Fruit fly (Drosophila melanogaster) whole organism, larva: ENCODE data around the gene Hipk.
A peak's percentile ranks its signal among the peaks of the same experiment; 100 is the strongest.

ENCODE experiments used
- noc ChIP-seq: fragments of 200-800 bp; sonication (Bioruptor generic); optimal IDR thresholded peaks from 3 replicates; lab custom pipeline; 2019; ENCODE audit warnings: missing biosample characterization, mild to moderate bottlenecking, missing genetic modification characterization, moderate library complexity

Gene Hipk

DNA sequence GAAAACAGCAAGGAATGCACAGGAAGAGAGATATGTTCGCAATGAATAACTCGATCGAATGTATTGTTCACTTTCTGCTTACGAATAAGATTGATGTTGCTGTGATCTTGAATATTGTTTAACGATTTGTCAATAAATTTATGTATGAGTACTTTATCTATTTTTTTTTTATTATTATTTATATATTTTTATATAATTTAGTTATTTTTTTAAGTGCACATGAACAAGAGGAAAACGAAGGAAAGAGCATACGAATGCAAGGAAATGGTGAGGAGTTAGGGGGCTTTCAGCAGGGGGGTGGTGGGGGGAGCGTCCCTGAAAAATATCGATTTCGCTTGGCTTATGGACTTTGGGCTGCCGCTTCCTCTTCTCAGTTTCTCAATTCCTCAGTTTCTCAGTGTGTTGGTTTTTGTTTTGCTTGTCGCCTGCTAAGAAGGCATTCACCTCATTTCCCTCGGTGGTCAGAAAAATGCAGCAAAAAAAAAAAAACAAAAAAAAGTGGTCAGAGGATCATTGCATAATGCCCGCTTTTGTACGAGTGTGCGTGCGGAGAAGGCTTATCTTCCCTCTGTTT is 11.5 kb upstream of the Hipk start:
- no peak for TF ChIP-seq noc (tag; lab: Kevin White, UChicago)

DNA sequence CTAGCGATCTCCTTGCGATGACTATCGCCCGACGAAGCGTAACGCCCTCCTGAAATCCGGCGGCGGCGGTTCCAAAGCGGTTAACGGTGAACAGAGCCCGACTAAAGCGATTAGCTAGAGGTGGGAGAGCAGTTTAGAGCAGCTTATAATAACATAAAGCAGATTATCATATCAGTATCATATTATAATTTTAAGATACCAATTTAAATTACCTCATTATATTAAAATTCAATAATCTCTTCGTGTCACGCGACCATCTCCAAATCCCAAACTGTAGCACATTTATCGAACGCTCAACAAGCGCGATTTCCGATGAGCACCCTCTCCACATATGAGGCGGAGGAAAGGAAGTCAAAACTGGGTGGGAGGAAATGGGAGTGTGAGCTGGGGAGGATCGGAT is 9.1 kb upstream of the Hipk start:
- no peak for TF ChIP-seq noc (tag; lab: Kevin White, UChicago)

DNA sequence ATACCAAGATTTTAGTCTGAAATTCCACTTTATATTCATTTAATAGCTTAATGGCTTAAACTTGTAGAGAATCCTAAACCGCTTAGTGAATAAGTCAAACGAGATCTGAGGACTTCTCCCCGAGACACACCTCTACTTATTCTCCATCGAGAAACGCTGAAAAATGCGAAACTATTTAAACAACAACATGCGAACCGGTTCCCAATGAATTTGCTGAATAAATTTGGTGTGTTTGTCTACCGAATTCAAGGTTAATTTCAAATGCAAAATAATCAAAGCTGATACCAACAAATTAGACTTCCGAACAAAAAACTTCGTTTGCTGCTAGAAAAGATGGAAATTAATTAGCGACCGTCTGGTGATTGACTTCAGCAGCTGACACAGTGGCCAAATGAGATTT is 6.8 kb upstream of the Hipk start:
- TF ChIP-seq noc (tag; lab: Kevin White, UChicago), result no peak

DNA sequence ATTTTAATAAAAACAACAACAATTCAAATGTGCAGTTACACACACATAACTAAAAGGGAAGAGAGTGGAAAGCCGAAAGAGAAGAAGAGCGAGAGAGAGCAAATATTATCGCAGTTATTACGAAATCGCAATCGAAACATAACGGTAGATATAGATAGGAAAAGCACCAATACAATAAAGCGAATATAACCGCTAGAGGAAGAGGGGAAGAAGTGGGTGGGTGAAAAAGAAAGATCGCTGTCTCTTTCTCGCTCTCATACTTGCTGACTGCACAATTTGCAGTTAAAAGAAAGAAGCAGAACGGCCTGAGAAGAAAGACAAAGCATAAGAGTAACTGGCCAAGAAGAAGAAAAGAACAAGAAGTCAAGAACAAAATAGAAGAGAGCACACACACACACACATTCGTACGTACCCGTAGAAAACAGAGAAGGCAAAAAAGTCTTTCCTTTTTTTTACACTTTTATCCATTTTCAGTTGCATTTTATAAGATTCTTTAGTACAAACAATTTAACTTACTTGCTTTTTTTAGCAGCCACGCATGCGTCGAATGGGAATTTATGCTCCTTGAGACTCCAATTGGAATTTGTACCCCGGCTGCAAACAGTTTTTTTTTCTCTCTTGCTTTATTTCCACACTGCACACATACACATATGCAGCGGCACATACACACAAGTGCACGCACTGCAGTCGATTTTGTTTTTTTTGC is 3.3 kb upstream of the Hipk start:
- TF ChIP-seq noc (tag; lab: Kevin White, UChicago), result no peak

DNA sequence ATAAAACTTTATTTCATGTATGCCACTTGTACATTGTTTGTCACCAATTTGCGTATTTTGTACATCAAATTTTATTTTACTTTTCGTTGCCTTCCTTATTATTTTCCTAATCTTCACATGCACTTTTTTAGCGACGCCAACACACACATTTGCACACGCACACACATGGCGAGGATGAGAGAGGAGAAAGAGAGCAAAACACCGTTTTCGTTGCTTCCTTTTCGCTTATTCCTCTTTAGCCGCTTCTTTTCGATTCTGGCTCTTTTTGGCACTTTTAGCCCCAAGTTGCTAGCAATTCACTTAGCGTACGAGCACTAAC is 2.8 kb upstream of the Hipk start:
- TF ChIP-seq noc (tag; lab: Kevin White, UChicago), result no peak

DNA sequence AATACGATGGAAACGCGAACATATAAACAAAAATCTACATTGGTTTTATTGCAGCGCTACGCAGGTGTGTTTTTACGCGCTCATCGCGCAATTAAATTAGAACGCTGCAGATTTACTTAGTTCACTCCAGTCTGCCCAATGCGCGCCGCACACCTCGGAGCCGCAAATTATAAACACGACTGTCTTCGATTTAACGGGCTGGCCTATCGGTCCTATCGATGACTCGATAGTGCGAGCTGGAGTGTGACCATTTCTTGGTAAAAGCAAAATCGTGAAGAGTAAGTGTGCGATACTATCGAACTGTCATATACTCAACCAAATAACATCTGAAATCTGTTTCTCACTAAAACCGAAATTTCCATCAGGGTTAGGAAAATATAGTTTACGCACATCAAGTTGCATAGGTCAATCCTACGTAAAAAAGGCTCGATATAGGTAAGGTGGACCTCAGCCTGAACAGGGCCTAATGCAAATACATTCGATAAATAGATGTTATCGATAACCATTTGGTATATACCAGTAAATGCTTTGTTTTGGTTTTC is 2.4 kb upstream of the Hipk start, which contains the start of the genes klar and BORCS6:
Gene klar, minus strand, starts transcription at position 183 of the 542 bp plus-strand sequence.
Gene BORCS6, plus strand, starts transcription at position 420 of the 542 bp plus-strand sequence.
- peak; percentile 26 for TF ChIP-seq noc (tag; lab: Kevin White, UChicago)

DNA sequence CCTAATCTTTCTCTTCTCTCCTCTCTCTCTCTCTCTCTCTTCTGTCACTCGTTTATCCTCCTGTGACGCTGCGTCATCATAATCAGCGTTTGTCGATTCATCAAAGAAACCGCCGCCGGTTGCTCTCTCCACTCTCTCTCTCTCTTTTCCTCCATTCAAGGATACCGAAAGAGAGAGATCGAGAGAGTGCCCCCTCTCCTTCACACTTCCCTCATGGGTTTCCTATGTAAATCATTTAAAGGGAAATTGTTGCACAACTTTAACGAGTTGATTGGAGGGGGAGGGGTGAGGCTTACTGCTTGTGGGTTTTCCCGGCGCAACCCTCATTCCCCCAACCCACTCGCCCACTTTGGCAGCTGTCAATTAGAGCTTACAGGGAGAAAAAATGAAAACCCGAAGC is 1.3 kb downstream of the Hipk start:
- TF ChIP-seq noc (tag; lab: Kevin White, UChicago), result no peak

DNA sequence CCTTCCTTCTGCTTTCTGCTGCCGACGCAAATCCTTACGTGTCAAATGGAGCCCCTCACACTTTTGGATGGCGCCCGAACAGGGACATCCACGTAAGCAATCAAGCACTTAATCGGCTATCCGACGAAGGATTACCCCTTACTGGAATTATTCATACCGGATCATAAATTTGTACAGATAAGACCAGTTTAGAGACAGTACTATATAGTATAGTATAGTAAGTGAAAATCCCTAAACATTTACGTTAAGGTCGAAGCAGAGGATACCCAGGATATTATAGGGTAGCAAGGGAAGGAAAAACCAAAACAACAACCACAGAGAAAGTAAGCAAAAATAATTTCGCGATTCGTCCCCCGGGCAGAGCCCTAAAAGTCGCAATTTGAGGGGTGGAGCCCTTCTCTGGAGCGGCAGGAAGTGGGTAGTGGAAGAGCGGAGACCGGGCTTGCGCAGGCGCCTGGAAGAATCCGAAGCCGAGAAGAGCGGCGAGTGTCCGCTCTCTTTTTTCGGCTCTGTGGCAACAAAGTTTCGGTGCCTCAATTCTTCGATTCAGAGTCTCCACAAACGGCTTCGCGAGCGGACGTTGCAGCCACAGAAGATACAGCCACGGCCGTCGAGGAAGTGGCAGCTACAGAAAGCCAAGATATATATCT is 2.8 kb downstream of the Hipk start:
- peak; percentile 41 for TF ChIP-seq noc (tag; lab: Kevin White, UChicago)

DNA sequence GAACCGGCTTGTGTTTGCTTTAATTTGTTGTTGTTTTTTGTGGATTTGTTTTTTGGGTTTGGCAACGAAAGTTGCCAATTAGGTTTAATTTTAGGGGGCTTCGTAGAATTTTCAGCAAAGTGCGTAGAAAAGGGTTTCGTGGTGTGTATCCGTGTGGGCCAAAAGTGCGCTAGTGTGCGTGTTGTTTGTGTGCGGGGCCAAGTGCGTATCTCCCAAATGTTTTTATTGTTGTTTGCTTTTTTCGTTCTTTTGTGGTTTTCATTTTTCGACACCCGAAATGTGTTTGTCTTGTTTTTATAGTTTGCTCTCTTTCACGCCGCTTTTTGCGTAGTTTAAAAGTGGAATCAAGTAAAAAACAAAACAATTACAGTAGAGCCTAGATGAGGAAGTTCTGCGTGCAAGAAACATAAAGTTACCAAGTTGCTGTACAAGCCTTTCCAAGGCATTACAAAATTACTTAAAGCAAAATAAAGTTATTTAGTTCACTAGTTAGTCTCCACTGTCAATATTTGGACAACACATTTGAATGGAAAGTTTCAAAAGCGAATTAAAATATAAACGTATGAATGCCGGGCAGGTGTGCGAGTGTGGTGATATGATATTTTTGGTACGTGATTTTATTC is 4.1 kb downstream of the Hipk start:
- peak; percentile 96 for TF ChIP-seq noc (tag; lab: Kevin White, UChicago)

DNA sequence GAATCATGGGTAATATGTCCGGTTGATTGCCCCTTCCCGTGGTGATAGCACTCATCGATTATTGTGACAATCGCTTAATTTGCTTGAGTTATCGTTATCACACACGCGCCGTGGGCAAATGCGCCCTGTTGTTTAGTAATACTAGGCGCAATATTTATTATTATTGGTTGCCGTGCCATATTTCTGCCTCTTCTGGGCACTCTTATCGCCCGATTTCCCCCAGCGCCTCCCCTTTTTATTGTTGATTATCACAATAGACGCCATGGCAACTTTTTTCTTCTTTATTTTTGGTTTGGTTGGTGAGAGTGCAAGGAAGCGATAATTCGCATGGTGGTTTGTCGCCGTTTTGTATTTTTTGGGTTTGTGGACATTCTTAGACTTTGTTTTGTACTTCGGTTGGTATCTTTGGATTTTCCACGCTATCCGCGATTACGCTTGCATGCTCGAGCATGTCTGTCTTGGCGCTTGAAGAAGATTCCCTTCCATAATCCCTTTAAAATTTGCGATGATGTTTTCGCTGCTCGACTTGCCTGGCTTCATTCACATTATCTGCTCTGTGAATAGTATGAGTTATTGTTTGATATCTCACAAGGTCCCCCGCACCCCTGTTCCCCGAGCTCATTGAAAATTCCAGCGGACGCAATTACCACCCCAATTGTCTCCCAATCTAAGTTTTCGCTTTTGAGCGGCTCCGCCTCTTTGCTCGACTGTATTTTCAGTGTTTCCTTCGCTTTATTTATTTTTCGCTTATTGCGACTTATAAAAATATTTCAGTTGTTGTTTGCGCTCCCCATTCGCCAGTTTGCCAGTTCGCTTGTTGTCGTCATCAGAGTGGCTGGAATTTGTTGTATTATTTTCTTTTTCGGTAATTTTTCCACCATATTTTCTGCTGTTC is 5.7 kb downstream of the Hipk start:
- TF ChIP-seq noc (tag; lab: Kevin White, UChicago), result peak; percentile 68

DNA sequence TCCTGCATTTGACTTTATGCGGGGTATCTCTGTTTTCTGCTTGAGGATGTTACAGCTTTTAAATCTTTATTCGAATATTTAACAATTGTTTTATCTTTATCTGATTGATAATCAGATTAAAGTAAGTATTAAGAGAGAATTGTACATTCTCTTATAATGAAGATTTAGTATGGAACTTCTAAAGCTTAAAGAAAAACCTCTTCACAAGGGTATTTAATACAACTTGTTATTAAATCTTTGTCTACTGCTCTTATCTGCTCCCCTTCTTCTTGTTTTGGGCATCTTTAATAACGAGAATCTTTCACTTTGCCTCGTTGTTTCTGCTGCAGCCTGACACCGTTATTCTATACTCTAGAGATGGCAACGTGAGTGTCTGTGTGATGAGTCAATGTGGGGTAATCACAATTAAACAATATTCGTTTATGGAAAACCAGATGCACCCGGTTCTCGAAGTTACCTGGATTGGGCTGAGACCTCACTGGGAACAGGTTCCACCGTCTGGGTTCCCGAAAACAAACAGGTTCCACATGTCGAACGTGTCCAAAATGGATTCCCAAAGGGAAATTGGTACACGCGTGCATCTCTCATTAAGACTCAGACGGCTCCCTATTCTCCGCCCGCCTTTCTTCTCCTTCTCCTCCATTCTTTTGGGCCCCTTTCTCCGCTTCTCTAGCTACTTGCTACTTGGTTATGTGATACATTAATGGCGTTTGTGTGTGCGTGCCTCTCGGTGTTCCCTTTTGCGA is 7.4 kb downstream of the Hipk start:
- no peak for TF ChIP-seq noc (tag; lab: Kevin White, UChicago)

DNA sequence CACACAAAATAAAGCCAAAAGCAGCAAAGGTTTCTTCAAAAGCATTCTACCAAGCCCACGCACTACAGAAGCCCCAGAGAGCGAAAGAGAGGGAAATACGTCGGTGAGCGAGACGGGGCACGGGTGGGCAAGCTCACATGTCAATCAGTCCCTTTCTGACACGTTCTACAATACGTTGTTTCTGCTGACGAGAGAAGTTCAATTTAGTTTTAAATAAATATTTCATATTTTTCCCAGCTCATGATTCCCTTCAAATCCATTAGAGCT is 7.9 kb downstream of the Hipk start:
- no peak for TF ChIP-seq noc (tag; lab: Kevin White, UChicago)

DNA sequence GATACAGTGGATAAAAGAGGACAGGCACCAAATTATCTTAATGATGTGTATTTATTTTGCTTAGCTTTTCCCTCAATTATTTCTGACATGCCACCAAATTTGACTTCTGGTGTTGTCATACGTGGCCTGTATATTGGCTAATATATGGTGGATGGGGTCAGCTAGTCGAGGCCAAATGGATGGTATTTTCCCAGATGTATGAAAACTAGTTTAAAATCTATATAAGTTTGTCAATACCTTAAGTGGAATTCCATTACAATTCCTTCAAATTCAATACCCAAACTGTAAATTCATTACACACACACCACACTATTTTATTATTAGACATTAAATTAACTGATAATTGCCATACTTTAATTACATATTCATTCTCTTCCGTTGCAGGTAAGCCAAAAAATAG is 9.0 kb downstream of the Hipk start:
- TF ChIP-seq noc (tag; lab: Kevin White, UChicago), result no peak

DNA sequence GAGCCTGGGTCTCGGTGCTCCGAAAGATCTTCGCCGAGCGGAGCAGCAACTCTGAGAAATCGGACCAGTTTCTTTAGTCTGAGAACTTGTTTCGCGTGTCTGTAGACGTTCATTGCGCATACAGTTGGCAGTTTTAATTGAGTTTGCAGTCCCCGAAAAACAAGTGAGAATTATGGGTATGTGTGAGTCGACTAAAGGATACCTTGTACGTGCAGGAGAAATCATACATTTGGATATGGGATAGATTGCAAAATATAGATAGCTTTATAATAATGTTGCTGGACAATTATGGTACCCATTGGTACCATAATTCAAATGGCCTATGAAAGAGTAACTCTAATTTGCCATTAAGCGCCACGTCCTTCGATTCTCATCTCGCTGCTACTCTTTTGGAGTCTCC is 9.6 kb downstream of the Hipk start:
- TF ChIP-seq noc (tag; lab: Kevin White, UChicago), result no peak

DNA sequence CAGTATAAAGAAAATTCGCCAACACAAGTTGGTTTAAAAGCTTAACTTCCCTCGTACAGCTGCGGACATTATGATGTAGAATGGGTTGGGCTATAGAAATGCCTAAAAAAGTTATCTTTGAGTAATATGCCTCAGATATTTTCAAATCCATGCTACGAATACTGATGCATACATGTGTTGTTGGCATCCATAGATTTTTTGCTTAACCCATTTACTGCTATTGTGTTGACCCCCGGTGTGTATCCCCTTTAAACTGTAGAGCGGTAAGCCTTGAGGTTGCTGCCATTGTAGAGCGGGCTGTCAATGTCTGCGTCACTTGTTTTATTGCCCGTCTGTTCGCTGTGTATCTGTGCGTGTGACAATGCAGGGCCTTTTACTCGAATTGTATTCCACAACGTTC is 10.1 kb downstream of the Hipk start:
- TF ChIP-seq noc (tag; lab: Kevin White, UChicago), result peak; percentile 78
